Fruit fly (Drosophila melanogaster) whole organism, pupa: Measurements from ENCODE around the gene Prp39.

ENCODE experiments used
- CG10348 ChIP-seq: fragments of 200-800 bp; sonication (Bioruptor generic); IDR thresholded peaks from 2 replicates; pipeline ENCODE4 v1.3.6; 2022; ENCODE audit warnings: missing biosample characterization, missing genetic modification characterization
- CG12605 ChIP-seq: fragments of 200-800 bp; sonication (Bioruptor generic); IDR thresholded peaks from 2 replicates; pipeline ENCODE4 v1.3.6; 2022; ENCODE audit warnings: missing biosample characterization, missing genetic modification characterization
- CG13204 ChIP-seq: fragments of 200-800 bp; sonication (Bioruptor generic); optimal IDR thresholded peaks from 2 replicates; lab custom pipeline; 2018; ENCODE audit warnings: missing biosample characterization, mild to moderate bottlenecking, missing genetic modification characterization, moderate library complexity
- CG14655 ChIP-seq: fragments of 200-800 bp; sonication (Bioruptor generic); optimal IDR thresholded peaks from 3 replicates; lab custom pipeline; 2017; ENCODE audit warnings: mild to moderate bottlenecking, missing biosample characterization, missing genetic modification reagents, missing genetic modification characterization
- CG15710 ChIP-seq: fragments of 200-800 bp; sonication (Bioruptor generic); optimal IDR thresholded peaks from 2 replicates; lab custom pipeline; 2018; ENCODE audit warnings: missing biosample characterization, mild to moderate bottlenecking, missing genetic modification characterization, moderate library complexity
- CG17806 ChIP-seq: fragments of 200-800 bp; sonication (Bioruptor generic); optimal IDR thresholded peaks from 2 replicates; lab custom pipeline; 2018; ENCODE audit warnings: missing biosample characterization, mild to moderate bottlenecking, missing genetic modification characterization, moderate library complexity
- CG32121 ChIP-seq: fragments of 200-800 bp; sonication (Bioruptor generic); IDR thresholded peaks from 2 replicates; pipeline ENCODE4 v1.3.6; 2022; ENCODE audit warnings: missing biosample characterization, missing genetic modification characterization
- CG34367 ChIP-seq: fragments of 200-800 bp; sonication (Bioruptor generic); optimal IDR thresholded peaks from 2 replicates; lab custom pipeline; 2018; ENCODE audit warnings: missing biosample characterization, mild to moderate bottlenecking, missing genetic modification characterization
- CG4496 ChIP-seq: fragments of 200-800 bp; sonication (Bioruptor generic); IDR thresholded peaks from 3 replicates; pipeline ENCODE4 v1.3.6; 2022; ENCODE audit warnings: missing biosample characterization, missing genetic modification characterization
- CG8159 ChIP-seq: fragments of 200-800 bp; sonication (Bioruptor generic); optimal IDR thresholded peaks from 3 replicates; lab custom pipeline; 2018; ENCODE audit warnings: missing biosample characterization, mild to moderate bottlenecking, missing genetic modification characterization, moderate library complexity
- CG8301 ChIP-seq: fragments of 200-800 bp; sonication (Bioruptor generic); optimal IDR thresholded peaks from 2 replicates; lab custom pipeline; 2018; ENCODE audit warnings: missing biosample characterization, mild to moderate bottlenecking, missing genetic modification characterization
- CG9948 ChIP-seq: fragments of 200-800 bp; sonication (Bioruptor generic); optimal IDR thresholded peaks from 2 replicates; lab custom pipeline; 2018; ENCODE audit warnings: missing biosample characterization, mild to moderate bottlenecking, missing genetic modification characterization, moderate library complexity
- D1 ChIP-seq: fragments of 200-800 bp; sonication (Bioruptor generic); optimal IDR thresholded peaks from 2 replicates; lab custom pipeline; 2018; ENCODE audit warnings: missing biosample characterization, mild to moderate bottlenecking, missing genetic modification characterization, moderate library complexity
- EcR ChIP-seq: fragments of 200-800 bp; sonication (Bioruptor generic); optimal IDR thresholded peaks from 3 replicates; lab custom pipeline; 2019; ENCODE audit warnings: missing biosample characterization, missing genetic modification characterization, mild to moderate bottlenecking, moderate library complexity, missing genetic modification reagents
- Ets98B ChIP-seq: fragments of 200-800 bp; sonication (Bioruptor generic); IDR thresholded peaks from 2 replicates; pipeline ENCODE4 v1.3.6; 2022; ENCODE audit warnings: missing biosample characterization, missing genetic modification characterization
- Pif1A ChIP-seq: fragments of 200-800 bp; sonication (Bioruptor generic); optimal IDR thresholded peaks from 3 replicates; lab custom pipeline; 2016; ENCODE audit warnings: missing biosample characterization, missing genetic modification characterization
- Pif1B ChIP-seq: fragments of 200-800 bp; sonication (Bioruptor generic); optimal IDR thresholded peaks from 3 replicates; lab custom pipeline; 2016; ENCODE audit warnings: missing biosample characterization, missing genetic modification characterization
- Snoo ChIP-seq: fragments of 200-800 bp; sonication (Bioruptor generic); optimal IDR thresholded peaks from 3 replicates; lab custom pipeline; 2017; ENCODE audit warnings: missing biosample characterization, mild to moderate bottlenecking, missing genetic modification characterization, inconsistent platforms
- fd96Ca ChIP-seq: fragments of 200-800 bp; sonication (Bioruptor generic); IDR thresholded peaks from 3 replicates; pipeline ENCODE4 v1.3.6; 2022; ENCODE audit warnings: missing biosample characterization, missing genetic modification characterization
- gl ChIP-seq: fragments of 200-800 bp; sonication (Bioruptor generic); optimal IDR thresholded peaks from 2 replicates; lab custom pipeline; 2018; ENCODE audit warnings: missing biosample characterization, mild to moderate bottlenecking, missing genetic modification characterization
- rn ChIP-seq: fragments of 200-800 bp; sonication (Bioruptor generic); IDR thresholded peaks from 2 replicates; pipeline ENCODE4 v1.3.6; 2022; ENCODE audit warnings: missing biosample characterization, missing genetic modification characterization

Gene Prp39

DNA sequence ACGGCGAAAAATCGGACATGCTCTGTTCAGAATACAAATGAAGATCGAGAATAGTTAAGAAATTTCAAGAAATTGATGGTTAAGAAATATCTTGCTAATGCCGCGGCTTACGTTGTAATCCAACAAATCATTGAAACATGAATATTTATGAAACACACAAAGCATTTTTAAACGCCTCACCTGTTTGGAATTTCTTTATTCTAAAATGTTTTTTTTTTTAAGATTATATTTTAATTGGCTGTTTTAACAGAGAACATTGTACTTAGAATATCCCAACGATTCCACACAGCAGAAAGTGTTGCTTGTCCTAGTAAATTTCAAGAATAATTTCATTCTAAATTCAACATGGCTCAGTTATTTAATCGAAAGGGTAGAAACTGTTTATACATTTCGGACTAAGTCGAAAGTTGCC lies 40.1 kb downstream of the Prp39 start:
- TF ChIP-seq Ets98B (GFP tag; lab: Robert Waterston, UW) (peak; percentile 33; the same call in 1 of the 2 replicates), CG4496 (no peak), CG34367 (tag; lab: Kevin White, UChicago) (peak; percentile 25), gl (no peak), CG8301 (tag; lab: Kevin White, UChicago) (peak; percentile 68), CG32121 (GFP tag; lab: Robert Waterston, UW) (no peak), CG14655 (GFP tag; lab: Kevin White, UChicago) (peak; percentile 83), EcR (GFP tag; lab: Kevin White, UChicago) (no peak), Pif1A (peak; percentile 60), CG8159 (tag; lab: Kevin White, UChicago) (peak; percentile 67), Pif1B (peak; percentile 41), CG15710 (tag; lab: Kevin White, UChicago) (peak; percentile 57), D1 (tag; lab: Kevin White, UChicago) (peak; percentile 14), fd96Ca (no peak), rn (GFP tag; lab: Robert Waterston, UW) (no peak), CG17806 (tag; lab: Kevin White, UChicago) (peak; percentile 51), Snoo (no peak), CG12605 (GFP tag; lab: Robert Waterston, UW) (no peak), CG10348 (no peak), CG9948 (tag; lab: Kevin White, UChicago) (peak; percentile 63)

- TF ChIP-seq CG14655 (GFP tag; lab: Kevin White, UChicago) (no peak), CG9948 (tag; lab: Kevin White, UChicago) (no peak), Pif1B (no peak), CG13204 (GFP tag; lab: Kevin White, UChicago) (no peak), CG12605 (GFP tag; lab: Robert Waterston, UW) (no peak), gl (no peak), CG8159 (tag; lab: Kevin White, UChicago) (no peak), CG10348 (no peak), rn (GFP tag; lab: Robert Waterston, UW) (no peak), fd96Ca (no peak), Ets98B (GFP tag; lab: Robert Waterston, UW) (no peak), CG15710 (tag; lab: Kevin White, UChicago) (no peak), EcR (GFP tag; lab: Kevin White, UChicago) (no peak), CG17806 (tag; lab: Kevin White, UChicago) (no peak), CG34367 (tag; lab: Kevin White, UChicago) (no peak), Snoo (no peak)
These were observed 44.2 kb downstream of the Prp39 start for dm6 chr3R:28856140-28856539.

DNA sequence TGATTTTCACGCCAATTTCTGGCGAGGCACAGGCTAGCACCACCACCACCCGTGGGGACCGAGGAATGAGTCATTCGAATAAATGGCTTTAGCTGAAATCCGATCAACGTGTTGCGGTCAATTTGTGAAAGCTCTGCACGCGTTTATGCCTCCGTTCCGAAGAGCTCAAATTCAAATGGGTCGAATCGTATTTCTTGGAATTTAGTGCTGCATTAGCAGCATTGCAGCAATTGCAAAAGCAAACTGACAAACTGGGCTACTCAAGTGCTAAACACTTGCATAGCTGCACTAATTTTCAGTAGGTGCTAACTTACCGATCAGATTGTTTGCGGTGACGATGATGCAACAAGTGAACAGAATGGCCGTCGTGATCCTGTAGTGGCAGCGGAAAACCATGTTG lies 44.9 kb downstream of the Prp39 start:
- TF ChIP-seq CG13204 (GFP tag; lab: Kevin White, UChicago) = no peak
- 0 out of 3 replicates have a peak, but pooled peaks have one; percentile 8 for TF ChIP-seq CG4496

DNA sequence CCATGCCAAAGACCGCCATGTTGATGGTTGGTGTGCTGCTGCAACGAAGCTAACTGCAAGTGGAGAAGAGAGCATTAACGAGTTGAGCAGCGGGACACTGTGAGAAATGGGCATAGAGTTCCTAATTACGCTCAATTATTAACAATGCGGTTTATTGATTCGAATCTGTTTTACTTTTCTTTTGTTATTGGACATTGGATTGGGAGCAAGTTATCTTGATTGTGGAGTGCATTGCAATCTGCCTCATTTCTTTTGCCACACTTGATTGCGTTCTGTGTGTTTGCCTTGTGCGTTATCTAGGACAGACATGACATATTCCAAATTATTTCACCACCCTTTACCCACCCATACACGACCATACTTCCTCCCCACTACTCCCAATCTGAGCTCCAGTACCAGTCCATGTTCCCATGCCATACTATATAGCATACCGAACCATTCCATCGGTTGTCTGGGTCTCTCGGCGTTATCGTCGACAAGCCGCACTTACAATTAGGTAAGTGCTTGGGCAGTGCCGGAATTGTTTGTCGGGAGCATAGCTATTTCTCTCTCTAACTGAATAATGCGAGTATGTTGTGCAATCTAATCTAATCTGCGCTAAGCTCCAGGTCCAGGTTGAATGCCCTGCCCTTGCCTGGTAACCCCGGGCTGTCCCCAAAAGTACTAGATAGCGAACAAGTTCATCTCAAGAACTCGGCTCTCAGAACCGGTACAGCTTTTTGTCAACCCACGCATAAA lies 45.6 kb downstream of the Prp39 start:
- TF ChIP-seq CG15710 (tag; lab: Kevin White, UChicago) (peak; percentile 50), Pif1B (peak; percentile 22), CG8301 (tag; lab: Kevin White, UChicago) (peak; percentile 68), gl (no peak), CG32121 (GFP tag; lab: Robert Waterston, UW) (peak; percentile 30; the same call in 1 of the 2 replicates), CG9948 (tag; lab: Kevin White, UChicago) (peak; percentile 17), CG8159 (tag; lab: Kevin White, UChicago) (peak; percentile 43), Ets98B (GFP tag; lab: Robert Waterston, UW) (peak; percentile 70), CG17806 (tag; lab: Kevin White, UChicago) (peak; percentile 37), CG34367 (tag; lab: Kevin White, UChicago) (peak; percentile 48), D1 (tag; lab: Kevin White, UChicago) (no peak), EcR (GFP tag; lab: Kevin White, UChicago) (no peak), Snoo (no peak), fd96Ca (peak; percentile 86), CG14655 (GFP tag; lab: Kevin White, UChicago) (peak; percentile 62), CG13204 (GFP tag; lab: Kevin White, UChicago) (no peak), CG10348 (no peak), CG12605 (GFP tag; lab: Robert Waterston, UW) (peak; percentile 16; the same call in 1 of the 2 replicates), CG4496 (peak; percentile 68; the same call in 2 of the 3 replicates), rn (GFP tag; lab: Robert Waterston, UW) (no peak), Pif1A (peak; percentile 38)

dm6 chr3R:28858241-28858647 lies 46.3 kb downstream of the Prp39 start:
- TF ChIP-seq Ets98B (GFP tag; lab: Robert Waterston, UW) (peak; percentile 53; the same call in 1 of the 2 replicates), CG34367 (tag; lab: Kevin White, UChicago) (peak; percentile 78), CG10348 (no peak), EcR (GFP tag; lab: Kevin White, UChicago) (peak; percentile 53), CG12605 (GFP tag; lab: Robert Waterston, UW) (peak; percentile 85), CG9948 (tag; lab: Kevin White, UChicago) (peak; percentile 78), Snoo (peak; percentile 70), CG4496 (peak; percentile 90), D1 (tag; lab: Kevin White, UChicago) (peak; percentile 67), CG8159 (tag; lab: Kevin White, UChicago) (peak; percentile 88), rn (GFP tag; lab: Robert Waterston, UW) (no peak), CG14655 (GFP tag; lab: Kevin White, UChicago) (peak; percentile 78), Pif1A (peak; percentile 90), CG15710 (tag; lab: Kevin White, UChicago) (peak; percentile 87), Pif1B (peak; percentile 74), CG8301 (tag; lab: Kevin White, UChicago) (peak; percentile 62), CG13204 (GFP tag; lab: Kevin White, UChicago) (peak; percentile 96), gl (peak; percentile 97), CG17806 (tag; lab: Kevin White, UChicago) (peak; percentile 78), CG32121 (GFP tag; lab: Robert Waterston, UW) (peak; percentile 54), fd96Ca (peak; percentile 53)
